Fruit fly (Drosophila melanogaster): ENCODE measurements around the gene CG10336.
A peak's percentile ranks its signal among the peaks of the same experiment; 100 is the strongest.

Gene CG10336

DNA sequence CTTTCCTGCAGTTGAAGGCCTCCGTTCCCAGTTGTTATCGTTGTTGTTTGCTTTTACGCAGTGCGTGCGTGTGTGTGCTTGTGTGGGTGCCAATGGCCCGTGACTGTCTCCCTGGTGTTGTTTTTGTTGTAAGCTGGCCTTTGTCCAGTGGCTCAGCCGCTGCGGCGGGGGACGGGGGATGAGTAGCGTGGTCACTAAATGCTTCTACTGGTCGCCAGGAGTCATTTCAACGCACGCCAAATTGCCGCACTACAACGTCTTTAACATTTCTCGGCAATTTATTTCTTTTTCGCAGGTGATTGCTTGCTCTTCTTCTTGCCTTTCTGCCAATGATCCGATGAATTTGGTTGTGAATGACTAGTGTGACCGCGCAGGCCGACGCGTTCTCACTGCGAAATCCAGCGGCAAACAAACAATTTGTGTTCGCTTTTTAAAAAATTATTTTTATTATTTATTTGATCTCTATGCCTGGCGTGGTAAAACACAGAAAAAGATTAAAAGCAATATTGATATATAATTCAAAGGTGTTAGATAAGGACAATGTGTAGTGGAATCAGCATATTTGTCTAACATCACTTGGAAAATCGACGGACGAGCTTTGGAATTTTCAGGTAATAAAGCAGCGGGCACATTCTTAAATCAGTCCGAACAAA, 19.0 kb downstream of the CG10336 start, which contains the start of the genes Faf2 and Grip71 (continued):
- peak; percentile 82 for TF ChIP-seq CG12769 (tag; optimal IDR thresholded peaks at IDR 0.05)
- TF ChIP-seq Dll (GFP tag; IDR thresholded peaks at IDR 0.05; ENCODE audit: partially characterized antibody), result peak; percentile 59; the same call in 3 of the 4 replicates
- TF ChIP-seq HHEX (GFP tag; optimal IDR thresholded peaks at IDR 0.05), result peak; percentile 67
- peak; percentile 95 for TF ChIP-seq ase (GFP tag; IDR thresholded peaks at IDR 0.05)
- TF ChIP-seq CG30020 (tag; optimal IDR thresholded peaks at IDR 0.05), result peak; percentile 94
- peak; percentile 14 for TF ChIP-seq CG4282 (GFP tag; optimal IDR thresholded peaks at IDR 0.05)
- TF ChIP-seq CG6683 (GFP tag; optimal IDR thresholded peaks at IDR 0.05), result no peak
- TF ChIP-seq Ptx1 (GFP tag; IDR thresholded peaks at IDR 0.05), result peak; percentile 97
- peak; percentile 53 for TF ChIP-seq dm (GFP tag; optimal IDR thresholded peaks at IDR 0.05)
- TF ChIP-seq bbx (GFP tag; IDR thresholded peaks at IDR 0.05; ENCODE audit: partially characterized antibody), result peak; percentile 17; the same call in 1 of the 2 replicates
- peak; percentile 90 for TF ChIP-seq CG10209 (GFP tag; optimal IDR thresholded peaks at IDR 0.05)
- no peak for TF ChIP-seq fd64A (GFP tag; optimal IDR thresholded peaks at IDR 0.05)
- TF ChIP-seq CG9817 (tag; optimal IDR thresholded peaks at IDR 0.05), result peak; percentile 96
- TF ChIP-seq Hr78 (GFP tag; optimal IDR thresholded peaks at IDR 0.05), result peak in 1 of 2 experiments; percentile 64
- peak; percentile 90 for TF ChIP-seq CG11504 (tag; optimal IDR thresholded peaks at IDR 0.05)
- peak; percentile 65 for TF ChIP-seq Side (GFP tag; optimal IDR thresholded peaks at IDR 0.05)
- peak; percentile 92 for TF ChIP-seq CG14050 (GFP tag; IDR thresholded peaks at IDR 0.05)
- peak; percentile 95 for TF ChIP-seq ind (GFP tag; optimal IDR thresholded peaks at IDR 0.05)
- TF ChIP-seq Rfx (GFP tag; IDR thresholded peaks at IDR 0.05), result peak; percentile 97
- TF ChIP-seq sim (GFP tag; IDR thresholded peaks at IDR 0.05), result peak; percentile 55
- peak; percentile 89; the same call in 1 of the 2 replicates for TF ChIP-seq danr (GFP tag; IDR thresholded peaks at IDR 0.05)
- TF ChIP-seq jigr1 (GFP tag; IDR thresholded peaks at IDR 0.05), result peak; percentile 86
- peak; percentile 97 for TF ChIP-seq Gug (GFP tag; IDR thresholded peaks at IDR 0.05)
- peak; percentile 85 for TF ChIP-seq ewg (GFP tag; optimal IDR thresholded peaks at IDR 0.05)
- TF ChIP-seq CG15011 (GFP tag; optimal IDR thresholded peaks at IDR 0.05), result peak; percentile 56
- TF ChIP-seq CG33557 (GFP tag; optimal IDR thresholded peaks at IDR 0.05), result peak; percentile 66
- TF ChIP-seq CG16779 (GFP tag; IDR thresholded peaks at IDR 0.05), result peak; percentile 83; the same call in 1 of the 2 replicates
- peak; percentile 94 for TF ChIP-seq CG12391 (tag; optimal IDR thresholded peaks at IDR 0.05)
- TF ChIP-seq slp2 (GFP tag; optimal IDR thresholded peaks at IDR 0.05), result peak; percentile 81
- peak; percentile 53 for TF ChIP-seq MTF-1 (GFP tag; optimal IDR thresholded peaks at IDR 0.05; ENCODE audit: borderline replicate concordance)
- peak; percentile 70 for TF ChIP-seq Dad (GFP tag; optimal IDR thresholded peaks at IDR 0.05)
- peak; percentile 97 for TF ChIP-seq Med (GFP tag)
- TF ChIP-seq CG18764 (GFP tag; optimal IDR thresholded peaks at IDR 0.05), result peak; percentile 93
- peak; percentile 91 for TF ChIP-seq Ets97D (GFP tag; optimal IDR thresholded peaks at IDR 0.05)
- TF ChIP-seq CG18476 (GFP tag; optimal IDR thresholded peaks at IDR 0.05), result peak; percentile 90
- peak; percentile 77 for TF ChIP-seq tup (GFP tag; optimal IDR thresholded peaks at IDR 0.05)
- TF ChIP-seq lab (GFP tag; optimal IDR thresholded peaks at IDR 0.05), result peak; percentile 85
- no peak for TF ChIP-seq Tbp (GFP tag; optimal IDR thresholded peaks at IDR 0.05)
- TF ChIP-seq CG7928 (GFP tag; optimal IDR thresholded peaks at IDR 0.05), result peak; percentile 69
- peak; percentile 96 for TF ChIP-seq CG14710 (tag; optimal IDR thresholded peaks at IDR 0.05)
- TF ChIP-seq ash1 (GFP tag; optimal IDR thresholded peaks at IDR 0.05), result no peak
- TF ChIP-seq repo (GFP tag; optimal IDR thresholded peaks at IDR 0.05), result peak; percentile 59
- TF ChIP-seq odd (GFP tag; optimal IDR thresholded peaks at IDR 0.05), result peak; percentile 1
- TF ChIP-seq Scr (GFP tag; IDR thresholded peaks at IDR 0.05; ENCODE audit: partially characterized antibody), result peak; percentile 57
- TF ChIP-seq CG1233 (GFP tag; optimal IDR thresholded peaks at IDR 0.05), result peak; percentile 78
- TF ChIP-seq CG10565 (GFP tag; optimal IDR thresholded peaks at IDR 0.05), result no peak
- TF ChIP-seq pho (GFP tag; optimal IDR thresholded peaks at IDR 0.05), result peak; percentile 91
- TF ChIP-seq B-H1 (GFP tag; IDR thresholded peaks at IDR 0.05), result peak; percentile 94
